Fruit fly (Drosophila melanogaster): ENCODE measurements around the gene CG42556.

Gene CG42556

dm6 chr2L:16861126-16861525 is 28.6 kb upstream of the CG42556 start, which contains the start of gene CG6012 (continued):
- TF ChIP-seq prd (optimal IDR thresholded peaks at IDR 0.05) (no peak), prd (GFP tag; IDR thresholded peaks at IDR 0.05) (no peak), mirr (GFP tag; optimal IDR thresholded peaks at IDR 0.05) (peak; percentile 86), sug (tag; optimal IDR thresholded peaks at IDR 0.05) (peak; percentile 71), CG13296 (GFP tag; optimal IDR thresholded peaks at IDR 0.05) (no peak), sd (tag; optimal IDR thresholded peaks at IDR 0.05) (peak; percentile 89), CG43689 (GFP tag; IDR thresholded peaks at IDR 0.05) (no peak), ab (GFP tag; optimal IDR thresholded peaks at IDR 0.05) (no peak), Hsf (GFP tag; optimal IDR thresholded peaks at IDR 0.05) (no peak), maf-S (GFP tag; optimal IDR thresholded peaks at IDR 0.05) (no peak), fd3F (GFP tag; optimal IDR thresholded peaks at IDR 0.05) (no peak), sqz (GFP tag; optimal IDR thresholded peaks at IDR 0.05) (no peak), lab (GFP tag; optimal IDR thresholded peaks at IDR 0.05) (peak; percentile 25), E2f1 (GFP tag; IDR thresholded peaks at IDR 0.05) (no peak), Lim3 (GFP tag; IDR thresholded peaks at IDR 0.05) (no peak), lilli (GFP tag; optimal IDR thresholded peaks at IDR 0.05) (no peak), dysf (GFP tag; IDR thresholded peaks at IDR 0.05) (no peak), jigr1 (GFP tag; IDR thresholded peaks at IDR 0.05) (no peak)

- TF ChIP-seq CG14441 (GFP tag; IDR thresholded peaks at IDR 0.05): no peak
- TF ChIP-seq CG6254 (GFP tag; optimal IDR thresholded peaks at IDR 0.05): no peak
- no peak for TF ChIP-seq vfl (GFP tag; optimal IDR thresholded peaks at IDR 0.05)
- TF ChIP-seq maf-S (GFP tag; optimal IDR thresholded peaks at IDR 0.05): no peak
- TF ChIP-seq gem (tag; optimal IDR thresholded peaks at IDR 0.05): no peak
- TF ChIP-seq hth (optimal IDR thresholded peaks at IDR 0.05): no peak
- no peak for TF ChIP-seq Ssrp (tag; optimal IDR thresholded peaks at IDR 0.05)
- TF ChIP-seq sd (tag; optimal IDR thresholded peaks at IDR 0.05): no peak
- TF ChIP-seq CG1233 (GFP tag; optimal IDR thresholded peaks at IDR 0.05): no peak
- TF ChIP-seq nerfin-1 (tag; optimal IDR thresholded peaks at IDR 0.05): no peak
- no peak for TF ChIP-seq gro (GFP tag; optimal IDR thresholded peaks at IDR 0.05)
- no peak for TF ChIP-seq slbo (GFP tag; IDR thresholded peaks at IDR 0.05)
- 0 out of 3 replicates have a peak, but pooled peaks have one; percentile 22 for TF ChIP-seq ci (GFP tag; IDR thresholded peaks at IDR 0.05)
- no peak for TF ChIP-seq H15 (GFP tag; IDR thresholded peaks at IDR 0.05)
- peak; percentile 5 for TF ChIP-seq CTCF (GFP tag; optimal IDR thresholded peaks at IDR 0.05)
- no peak for TF ChIP-seq aop (GFP tag; IDR thresholded peaks at IDR 0.05)
- TF ChIP-seq fd102C (GFP tag; optimal IDR thresholded peaks at IDR 0.05): no peak
- no peak for TF ChIP-seq CG1602 (GFP tag; optimal IDR thresholded peaks at IDR 0.05)
- no peak for TF ChIP-seq Hr3 (GFP tag; optimal IDR thresholded peaks at IDR 0.05)
- no peak for TF ChIP-seq CG8290 (GFP tag; optimal IDR thresholded peaks at IDR 0.05)
- peak in 1 of 2 experiments; percentile 14 for TF ChIP-seq CG8290 (tag; optimal IDR thresholded peaks at IDR 0.05)
- TF ChIP-seq Med (GFP tag): peak; percentile 47
- TF ChIP-seq HLH54F (GFP tag; optimal IDR thresholded peaks at IDR 0.05): no peak
- TF ChIP-seq gt (GFP tag; IDR thresholded peaks at IDR 0.05): no peak
- TF ChIP-seq bab2 (GFP tag; optimal IDR thresholded peaks at IDR 0.05): no peak
- peak; percentile 11 for TF ChIP-seq zen (tag; optimal IDR thresholded peaks at IDR 0.05)
- TF ChIP-seq vvl (GFP tag; IDR thresholded peaks at IDR 0.05): peak; percentile 35; the same call in 1 of the 2 replicates
- TF ChIP-seq CG13287 (GFP tag; IDR thresholded peaks at IDR 0.05; ENCODE audit: partially characterized antibody): peak; percentile 16; the same call in 1 of the 2 replicates
- no peak for TF ChIP-seq Sry-β (GFP tag; optimal IDR thresholded peaks at IDR 0.05)
- TF ChIP-seq so (GFP tag; IDR thresholded peaks at IDR 0.05): no peak
- TF ChIP-seq cato (GFP tag; optimal IDR thresholded peaks at IDR 0.05; ENCODE audit: borderline replicate concordance): no peak
- no peak for TF ChIP-seq CG5245 (GFP tag; optimal IDR thresholded peaks at IDR 0.05)
- TF ChIP-seq ro (GFP tag; IDR thresholded peaks at IDR 0.05): no peak
- TF ChIP-seq Vsx1 (GFP tag; optimal IDR thresholded peaks at IDR 0.05): peak; percentile 37
- no peak for TF ChIP-seq CG4282 (GFP tag; optimal IDR thresholded peaks at IDR 0.05)
- peak; percentile 75 for TF ChIP-seq exex (tag; optimal IDR thresholded peaks at IDR 0.05)
- TF ChIP-seq Doc3 (GFP tag; IDR thresholded peaks at IDR 0.05; ENCODE audit: partially characterized antibody): no peak
These were observed 27.2 kb upstream of the CG42556 start for dm6 chr2L:16862526-16862925.
